Fruit fly (Drosophila melanogaster) whole organism: ENCODE data around the gene Zmynd8.

Experiments
- CG8478 ChIP-seq: fragments of >200 bp; optimal IDR thresholded peaks from 2 replicates; lab custom pipeline; 2018; ENCODE audit warnings: inconsistent platforms
- pan ChIP-seq: fragments of >200 bp; optimal IDR thresholded peaks from 2 replicates; lab custom pipeline; 2017
- psq ChIP-seq: fragments of >200 bp; optimal IDR thresholded peaks from 2 replicates; lab custom pipeline; 2017
- usp ChIP-seq: fragments of >200 bp; optimal IDR thresholded peaks from 2 replicates; lab custom pipeline; 2017; ENCODE audit warnings: missing biosample characterization, missing genetic modification characterization, mixed read lengths

DNA sequence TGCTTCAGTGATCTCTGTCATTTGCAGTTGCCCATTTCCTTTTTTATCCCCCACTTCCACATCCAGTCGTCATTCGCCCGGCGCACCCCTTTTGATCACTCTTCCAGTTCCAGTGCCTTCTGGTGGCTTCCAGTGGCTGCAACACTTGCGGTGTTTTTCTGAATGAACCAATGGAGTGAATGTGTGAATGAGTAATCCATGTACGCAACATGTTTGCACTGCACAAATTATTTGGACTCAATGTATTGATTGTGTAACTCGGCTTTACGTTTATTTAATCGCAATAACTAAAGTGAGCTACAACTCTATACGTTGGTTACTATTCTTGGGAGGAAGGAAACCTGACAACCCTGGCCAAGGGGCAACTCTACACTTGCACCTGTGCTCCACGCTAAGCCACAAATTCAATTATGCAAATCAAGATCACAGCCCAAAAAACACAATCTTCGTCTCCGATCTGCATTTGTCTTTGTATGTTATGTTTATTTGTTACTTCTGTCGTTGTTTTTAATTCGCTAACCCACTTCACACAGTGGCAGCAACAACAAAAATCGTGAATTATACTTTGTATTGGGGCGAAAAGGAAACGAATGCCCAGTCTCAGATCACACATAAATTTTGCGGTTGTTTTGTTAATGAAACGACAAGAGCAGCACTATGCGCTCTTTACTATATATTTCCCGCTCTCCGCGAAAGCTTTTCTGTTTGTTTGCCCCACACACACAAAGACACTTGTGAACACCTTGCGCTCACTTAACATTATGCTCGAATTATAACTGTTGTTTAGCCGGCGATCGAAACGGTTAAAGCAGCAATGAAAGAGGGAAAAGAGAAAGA is 45.8 kb downstream of the Zmynd8 start:
- TF ChIP-seq pan: no peak
- TF ChIP-seq psq: no peak
- TF ChIP-seq usp (GFP tag; lab: Kevin White, UChicago): no peak
- no peak for TF ChIP-seq CG8478 (lab: Kevin White, UChicago)
